Worm (Caenorhabditis elegans): ENCODE data around the gene memi-1.
"Not testable (repeated sequence)": the region's sequence is repeated elsewhere in the genome, so short reads cannot be mapped to it uniquely, and the experiment has no call there.

The memi-1 gene

DNA sequence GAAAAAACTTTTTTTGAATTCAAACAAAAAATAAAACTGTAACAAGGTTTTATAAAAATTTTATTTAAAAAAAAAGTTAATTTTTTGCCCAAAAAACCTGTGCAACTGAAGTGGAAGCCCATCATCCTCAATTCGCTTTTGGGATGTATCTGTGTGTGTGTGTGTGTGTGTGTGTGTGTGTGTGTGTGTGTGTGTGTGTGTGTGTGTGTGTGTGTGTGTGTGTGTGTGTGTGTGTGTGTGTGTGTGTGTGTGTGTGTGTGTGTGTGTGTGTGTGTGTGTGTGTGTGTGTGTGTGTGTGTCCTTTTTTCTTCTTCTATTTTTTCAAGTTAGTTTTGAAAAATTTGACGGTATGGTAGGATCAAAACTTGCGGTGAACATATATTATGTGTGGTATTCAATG, 24.5 kb upstream of the memi-1 start:
- TF ChIP-seq tbp1 (GFP tag; optimal IDR thresholded peaks at IDR 0.05) = peak; percentile 5
- TF ChIP-seq egrh-3 (GFP tag; IDR thresholded peaks at IDR 0.05) = peak; percentile 58; the same call in 1 of the 2 replicates
- TF ChIP-seq hmg-1.2 (GFP tag; IDR thresholded peaks at IDR 0.05) = peak; percentile 34; the same call in 1 of the 2 replicates
- not testable (repeated sequence) for TF ChIP-seq snpc-4 (GFP tag; optimal IDR thresholded peaks at IDR 0.05)
- peak in 1 of 4 experiments; percentile 52 for TF ChIP-seq snpc-4 (tag; optimal IDR thresholded peaks at IDR 0.05)

ce11 chrIV:4781123-4781522, 20.9 kb upstream of the memi-1 start:
- TF ChIP-seq lin-40 (tag; optimal IDR thresholded peaks at IDR 0.05) (no peak), hrde-1 (tag; optimal IDR thresholded peaks at IDR 0.05; ENCODE audit: borderline replicate concordance) (no peak), hmg-1.2 (GFP tag; IDR thresholded peaks at IDR 0.05) (peak; percentile 67), lir-1 (GFP tag; conservative IDR thresholded peaks at IDR 0.05) (no peak), ztf-26 (tag; optimal IDR thresholded peaks at IDR 0.05) (no peak), ztf-18 (tag; optimal IDR thresholded peaks at IDR 0.05) (no peak), lin-26 (GFP tag; IDR thresholded peaks at IDR 0.05) (no peak)

ce11 chrIV:4780129-4780528, 19.9 kb upstream of the memi-1 start, which contains the start of gene set-15:
TSS of gene set-15 (minus strand) at chrIV:4780229.
- no peak for TF ChIP-seq lin-40 (tag; optimal IDR thresholded peaks at IDR 0.05)
- no peak for TF ChIP-seq nfya-2 (GFP tag; IDR thresholded peaks at IDR 0.05)
- TF ChIP-seq zim-3 (tag; optimal IDR thresholded peaks at IDR 0.05) = no peak
- TF ChIP-seq xnd-1 (tag; optimal IDR thresholded peaks at IDR 0.05) = no peak
- no peak for TF ChIP-seq atf-7 (tag; optimal IDR thresholded peaks at IDR 0.05)
- TF ChIP-seq F10E7.11 (tag; optimal IDR thresholded peaks at IDR 0.05) = no peak
- no peak for TF ChIP-seq ccch-3 (GFP tag; optimal IDR thresholded peaks at IDR 0.05)
- TF ChIP-seq lsy-27 (tag; optimal IDR thresholded peaks at IDR 0.05; ENCODE audit: borderline replicate concordance, insufficient read depth) = no peak
- no peak for TF ChIP-seq ceh-100 (GFP tag; IDR thresholded peaks at IDR 0.05)
- no peak for TF ChIP-seq let-607 (tag; optimal IDR thresholded peaks at IDR 0.05)
- no peak for TF ChIP-seq sptf-2 (GFP tag; optimal IDR thresholded peaks at IDR 0.05)
- no peak for TF ChIP-seq dpff-1 (tag; optimal IDR thresholded peaks at IDR 0.05)
- no peak for TF ChIP-seq hrde-1 (tag; optimal IDR thresholded peaks at IDR 0.05; ENCODE audit: borderline replicate concordance)
- TF ChIP-seq D2030.7 (GFP tag; IDR thresholded peaks at IDR 0.05) = no peak
- TF ChIP-seq aptf-3 (GFP tag; IDR thresholded peaks at IDR 0.05) = no peak
- TF ChIP-seq tlf-1 (GFP tag; optimal IDR thresholded peaks at IDR 0.05) = no peak

- TF ChIP-seq B0035.1 (tag; optimal IDR thresholded peaks at IDR 0.05) (no peak), nfyb-1 (GFP tag; IDR thresholded peaks at IDR 0.05) (peak; percentile 76; the same call in 1 of the 2 replicates)
Observed at ce11 chrIV:4776501-4776900, 16.3 kb upstream of the memi-1 start.

DNA sequence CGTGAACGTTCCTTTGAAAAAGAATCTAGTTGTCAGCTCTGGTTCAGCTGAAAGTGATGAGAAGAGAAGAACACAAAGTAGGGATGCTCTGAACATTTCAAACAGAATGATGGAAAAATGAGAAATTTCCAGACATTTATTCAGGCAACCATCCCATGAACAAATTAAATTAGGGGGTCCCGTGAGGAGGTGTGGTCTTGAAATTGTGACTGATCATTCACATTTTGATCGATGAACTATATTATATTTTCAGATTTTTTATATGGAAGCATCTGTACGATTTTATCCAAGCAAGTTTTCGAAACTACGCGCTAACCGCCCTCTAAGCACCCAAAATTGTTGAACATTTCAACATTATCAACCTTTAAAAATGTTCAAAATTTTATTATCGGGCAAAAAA, 15.8 kb upstream of the memi-1 start, which contains the start of gene R11E3.19:
R11E3.19 (minus strand) TSS at position 101 of the 400 bp plus-strand sequence.
- no peak for TF ChIP-seq aptf-2 (GFP tag; conservative IDR thresholded peaks at IDR 0.05)
- TF ChIP-seq ztf-28 (GFP tag; IDR thresholded peaks at IDR 0.05) = no peak
- no peak for TF ChIP-seq unc-62 (GFP tag; optimal IDR thresholded peaks at IDR 0.05)
- no peak for TF ChIP-seq nhr-27 (tag; optimal IDR thresholded peaks at IDR 0.05)
- no peak for TF ChIP-seq ets-4 (GFP tag; optimal IDR thresholded peaks at IDR 0.05)
- TF ChIP-seq mxl-1 (tag; optimal IDR thresholded peaks at IDR 0.05) = no peak
- no peak for TF ChIP-seq lsl-1 (GFP tag; optimal IDR thresholded peaks at IDR 0.05)
- no peak for TF ChIP-seq ekl-4 (GFP tag; IDR thresholded peaks at IDR 0.05)
- no peak for TF ChIP-seq madf-6 (GFP tag; IDR thresholded peaks at IDR 0.05)
- TF ChIP-seq attf-3 (GFP tag; conservative IDR thresholded peaks at IDR 0.05) = no peak
- TF ChIP-seq F37B4.10 (GFP tag; IDR thresholded peaks at IDR 0.05) = no peak
- no peak for TF ChIP-seq egrh-3 (GFP tag; IDR thresholded peaks at IDR 0.05)
- TF ChIP-seq madf-3 (GFP tag; IDR thresholded peaks at IDR 0.05) = no peak
- TF ChIP-seq nhr-179 (tag; optimal IDR thresholded peaks at IDR 0.05) = no peak
- TF ChIP-seq nfya-2 (GFP tag; IDR thresholded peaks at IDR 0.05) = no peak
- TF ChIP-seq ztf-22 (GFP tag; optimal IDR thresholded peaks at IDR 0.05) = no peak
- TF ChIP-seq nhr-90 (tag; optimal IDR thresholded peaks at IDR 0.05) = no peak
- TF ChIP-seq lin-54 (GFP tag; optimal IDR thresholded peaks at IDR 0.05) = no peak

All from whole organism, young adult.